In the genomic region with DNA sequence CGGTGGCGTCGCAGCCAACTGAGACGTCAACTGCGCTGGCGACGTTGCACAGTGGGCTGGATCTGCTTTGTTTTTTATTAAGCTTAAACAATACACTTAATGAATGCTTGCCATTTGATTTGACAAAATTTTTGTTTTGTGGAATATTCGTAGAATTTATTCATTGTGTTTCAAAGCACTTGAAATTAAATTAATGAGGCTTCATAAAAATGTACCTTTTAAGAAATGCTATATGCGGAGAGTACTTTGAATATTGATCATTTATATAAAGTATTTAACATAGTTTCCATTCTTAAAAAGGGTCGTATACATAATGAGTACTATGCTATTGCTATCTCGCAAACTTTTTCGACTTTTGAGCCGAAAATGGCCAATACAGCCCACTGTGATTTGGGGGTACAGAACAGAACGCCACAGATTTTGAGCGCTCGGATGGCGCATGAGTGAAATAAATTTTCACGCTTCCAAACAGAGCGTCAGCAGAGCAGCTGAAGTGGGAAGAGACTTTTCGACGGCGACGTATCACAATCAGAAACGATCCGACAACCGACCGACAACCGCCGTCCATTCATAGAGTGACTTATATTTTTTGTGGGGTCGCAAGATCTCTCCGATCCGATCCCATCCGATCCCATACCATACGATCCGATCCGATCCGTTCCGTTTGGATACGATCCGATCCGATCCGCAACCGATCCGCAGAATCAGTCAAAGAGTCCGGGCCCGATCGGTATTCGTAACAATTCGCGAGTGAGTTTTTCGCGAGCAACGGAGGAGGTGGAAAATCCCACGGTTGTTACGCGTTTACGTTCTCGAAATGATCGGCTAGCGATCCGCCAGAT, we compare ENCODE assay signal across 1 fruit fly cellular context.
TF ChIP-seq lines count a peak whose summit lies in the region.

Gene Wnt6, plus strand, starts transcription at position 531 of the 842 bp plus-strand sequence.

TF ChIP-seq in whole organism, embryonic, 481 proteins besides CTCF, POLR2A, EP300 and RAD21 (continued from another document and continues in another):
- TF ChIP-seq BtbVII (GFP tag; optimal IDR thresholded peaks at IDR 0.05; lab: Kevin White, UChicago): no peak
- 0 out of 3 replicates have a peak, but pooled peaks have one; percentile 31 for TF ChIP-seq CG6791 (GFP tag; IDR thresholded peaks at IDR 0.05; lab: Robert Waterston, UW; ENCODE audit: partially characterized antibody)
- TF ChIP-seq CG32532 (GFP tag; IDR thresholded peaks at IDR 0.05; lab: Robert Waterston, UW): peak; percentile 45
- TF ChIP-seq NfI (GFP tag; optimal IDR thresholded peaks at IDR 0.05; lab: Kevin White, UChicago): peak; percentile 14
- peak; percentile 38 for TF ChIP-seq mam (GFP tag; optimal IDR thresholded peaks at IDR 0.05; lab: Kevin White, UChicago)
- TF ChIP-seq CG7839 (tag; optimal IDR thresholded peaks at IDR 0.05; lab: Kevin White, UChicago): peak; percentile 72
- peak; percentile 73 for TF ChIP-seq tio (GFP tag; optimal IDR thresholded peaks at IDR 0.05; lab: Kevin White, UChicago)
- TF ChIP-seq CG17361 (GFP tag; IDR thresholded peaks at IDR 0.05; lab: Robert Waterston, UW): peak; percentile 85
- TF ChIP-seq gem (tag; optimal IDR thresholded peaks at IDR 0.05; lab: Kevin White, UChicago): peak; percentile 87
- TF ChIP-seq eve (GFP tag; optimal IDR thresholded peaks at IDR 0.05; lab: Kevin White, UChicago): peak in 1 of 2 experiments; percentile 80
- no peak for TF ChIP-seq CG17612 (GFP tag; IDR thresholded peaks at IDR 0.05; lab: Robert Waterston, UW)
- TF ChIP-seq Eip74EF (GFP tag; optimal IDR thresholded peaks at IDR 0.05; lab: Kevin White, UChicago): peak in 1 of 2 experiments; percentile 22
- TF ChIP-seq CG11504 (tag; optimal IDR thresholded peaks at IDR 0.05; lab: Kevin White, UChicago): peak; percentile 84
- peak; percentile 26 for TF ChIP-seq CG10147 (GFP tag; optimal IDR thresholded peaks at IDR 0.05; lab: Kevin White, UChicago)
- TF ChIP-seq CG11695 (GFP tag; IDR thresholded peaks at IDR 0.05; lab: Robert Waterston, UW): peak; percentile 39
- peak; percentile 54 for TF ChIP-seq Camta (GFP tag; optimal IDR thresholded peaks at IDR 0.05; lab: Kevin White, UChicago)
- peak; percentile 13 for TF ChIP-seq CG10431 (GFP tag; optimal IDR thresholded peaks at IDR 0.05; lab: Kevin White, UChicago)
- peak; percentile 15; the same call in 1 of the 2 replicates for TF ChIP-seq CG11696 (GFP tag; IDR thresholded peaks at IDR 0.05; lab: Robert Waterston, UW)
- no peak for TF ChIP-seq Doc3 (GFP tag; IDR thresholded peaks at IDR 0.05; lab: Robert Waterston, UW; ENCODE audit: partially characterized antibody)
- peak; percentile 54 for TF ChIP-seq Usf (GFP tag; optimal IDR thresholded peaks at IDR 0.05; lab: Kevin White, UChicago)
- peak; percentile 30 for TF ChIP-seq Hsf (GFP tag; optimal IDR thresholded peaks at IDR 0.05; lab: Kevin White, UChicago)
- TF ChIP-seq tin (GFP tag; optimal IDR thresholded peaks at IDR 0.05; lab: Kevin White, UChicago): peak; percentile 26
- peak; percentile 19 for TF ChIP-seq CG1233 (GFP tag; optimal IDR thresholded peaks at IDR 0.05; lab: Kevin White, UChicago)
- no peak; the same call in none of the 3 replicates for TF ChIP-seq so (GFP tag; IDR thresholded peaks at IDR 0.05; lab: Robert Waterston, UW)
- TF ChIP-seq CG12391 (tag; optimal IDR thresholded peaks at IDR 0.05; lab: Kevin White, UChicago): peak; percentile 81
- no peak for TF ChIP-seq CG32772 (GFP tag; IDR thresholded peaks at IDR 0.05; lab: Robert Waterston, UW)
- peak; percentile 48; the same call in 1 of the 2 replicates for TF ChIP-seq gsb (GFP tag; IDR thresholded peaks at IDR 0.05; lab: Robert Waterston, UW)
- TF ChIP-seq mld (GFP tag; IDR thresholded peaks at IDR 0.05; lab: Robert Waterston, UW; ENCODE audit: partially characterized antibody): no peak
- peak; percentile 55 for TF ChIP-seq CG10979 (tag; optimal IDR thresholded peaks at IDR 0.05; lab: Kevin White, UChicago)
- peak; percentile 69 for TF ChIP-seq CG9727 (GFP tag; optimal IDR thresholded peaks at IDR 0.05; lab: Kevin White, UChicago)
- peak; percentile 42 for TF ChIP-seq CG12942 (GFP tag; optimal IDR thresholded peaks at IDR 0.05; lab: Kevin White, UChicago)
- peak; percentile 21 for TF ChIP-seq Dad (GFP tag; optimal IDR thresholded peaks at IDR 0.05; lab: Kevin White, UChicago)
- TF ChIP-seq CG11247 (GFP tag; IDR thresholded peaks at IDR 0.05; lab: Robert Waterston, UW): 0 out of 2 replicates have a peak, but pooled peaks have one; percentile 14
- TF ChIP-seq CG3163 (GFP tag; optimal IDR thresholded peaks at IDR 0.05; lab: Kevin White, UChicago): peak; percentile 29
- TF ChIP-seq gt (GFP tag; IDR thresholded peaks at IDR 0.05; lab: Robert Waterston, UW): no peak
- peak; percentile 41 for TF ChIP-seq Atf6 (GFP tag; IDR thresholded peaks at IDR 0.05; lab: Robert Waterston, UW)
- peak; percentile 29 for TF ChIP-seq CG18011 (GFP tag; optimal IDR thresholded peaks at IDR 0.05; lab: Kevin White, UChicago)
- TF ChIP-seq CG7372 (GFP tag; IDR thresholded peaks at IDR 0.05; lab: Robert Waterston, UW): peak; percentile 45
- peak; percentile 78 for TF ChIP-seq dmrt11E (tag; optimal IDR thresholded peaks at IDR 0.05; lab: Kevin White, UChicago)
- peak; percentile 27; the same call in 1 of the 3 replicates for TF ChIP-seq CG3726 (GFP tag; IDR thresholded peaks at IDR 0.05; lab: Robert Waterston, UW)
- peak; percentile 47 for TF ChIP-seq cato (GFP tag; optimal IDR thresholded peaks at IDR 0.05; lab: Kevin White, UChicago; ENCODE audit: borderline replicate concordance)
- peak; percentile 42; the same call in 1 of the 3 replicates for TF ChIP-seq Mrtf (GFP tag; IDR thresholded peaks at IDR 0.05; lab: Robert Waterston, UW)
- TF ChIP-seq tx (GFP tag; optimal IDR thresholded peaks at IDR 0.05; lab: Kevin White, UChicago): peak; percentile 49
- peak; percentile 55; the same call in 2 of the 3 replicates for TF ChIP-seq Aef1 (GFP tag; IDR thresholded peaks at IDR 0.05; lab: Robert Waterston, UW)
- peak; percentile 30 for TF ChIP-seq CG12299 (tag; optimal IDR thresholded peaks at IDR 0.05; lab: Kevin White, UChicago)
- no peak for TF ChIP-seq NFAT (GFP tag; IDR thresholded peaks at IDR 0.05; lab: Robert Waterston, UW)
- no peak for TF ChIP-seq h (optimal IDR thresholded peaks at IDR 0.05; lab: Kevin White, UChicago)
- peak; percentile 94 for TF ChIP-seq Ets65A (GFP tag; lab: Kevin White, UChicago)
- TF ChIP-seq Sin3A (optimal IDR thresholded peaks at IDR 0.05; lab: Kevin White, UChicago): no peak
- peak; percentile 75 for TF ChIP-seq Hmr (GFP tag; optimal IDR thresholded peaks at IDR 0.05; lab: Kevin White, UChicago)
- TF ChIP-seq dysf (GFP tag; IDR thresholded peaks at IDR 0.05; lab: Robert Waterston, UW): peak; percentile 76
- peak; percentile 73 for TF ChIP-seq az2 (GFP tag; optimal IDR thresholded peaks at IDR 0.05; lab: Kevin White, UChicago)
- TF ChIP-seq sima (GFP tag; optimal IDR thresholded peaks at IDR 0.05; lab: Kevin White, UChicago): no peak
- TF ChIP-seq Vsx1 (GFP tag; optimal IDR thresholded peaks at IDR 0.05; lab: Kevin White, UChicago): peak; percentile 67
- TF ChIP-seq HmgD (GFP tag; optimal IDR thresholded peaks at IDR 0.05; lab: Kevin White, UChicago): peak; percentile 1
- peak in 1 of 2 experiments; percentile 66 for TF ChIP-seq bsh (GFP tag; optimal IDR thresholded peaks at IDR 0.05; lab: Kevin White, UChicago)
- TF ChIP-seq Sox102F (GFP tag; optimal IDR thresholded peaks at IDR 0.05; lab: Kevin White, UChicago): peak; percentile 48
- TF ChIP-seq CG11723 (GFP tag; optimal IDR thresholded peaks at IDR 0.05; lab: Kevin White, UChicago): peak; percentile 69
- peak; percentile 68 for TF ChIP-seq org-1 (GFP tag; optimal IDR thresholded peaks at IDR 0.05; lab: Kevin White, UChicago)
- no peak for TF ChIP-seq eyg (GFP tag; optimal IDR thresholded peaks at IDR 0.05; lab: Kevin White, UChicago)
- no peak for TF ChIP-seq CG42726 (GFP tag; IDR thresholded peaks at IDR 0.05; lab: Robert Waterston, UW; ENCODE audit: partially characterized antibody)
- TF ChIP-seq z (GFP tag; IDR thresholded peaks at IDR 0.05; lab: Robert Waterston, UW): peak; percentile 88
- TF ChIP-seq toy (GFP tag; IDR thresholded peaks at IDR 0.05; lab: Robert Waterston, UW): no peak
- 0 out of 3 replicates have a peak, but pooled peaks have one; percentile 16 for TF ChIP-seq Optix (GFP tag; IDR thresholded peaks at IDR 0.05; lab: Robert Waterston, UW)
- peak; percentile 30; the same call in 1 of the 4 replicates for TF ChIP-seq Gug (GFP tag; IDR thresholded peaks at IDR 0.05; lab: Robert Waterston, UW)
- TF ChIP-seq Nf-YB (GFP tag; optimal IDR thresholded peaks at IDR 0.05; lab: Kevin White, UChicago): peak; percentile 63
- peak; percentile 71 for TF ChIP-seq CG10209 (GFP tag; optimal IDR thresholded peaks at IDR 0.05; lab: Kevin White, UChicago)
- no peak for TF ChIP-seq CrebB (tag; optimal IDR thresholded peaks at IDR 0.05; lab: Kevin White, UChicago)
- no peak for TF ChIP-seq pan (optimal IDR thresholded peaks at IDR 0.05; lab: Kevin White, UChicago)
- TF ChIP-seq pan (GFP tag; optimal IDR thresholded peaks at IDR 0.05 in 1 of 2, IDR thresholded peaks at IDR 0.05 in 1 of 2): peak in 1 of 2 experiments; percentile 63
- no peak for TF ChIP-seq CG18599 (GFP tag; optimal IDR thresholded peaks at IDR 0.05; lab: Kevin White, UChicago)
- 0 out of 2 replicates have a peak, but pooled peaks have one; percentile 10 for TF ChIP-seq CG4404 (GFP tag; IDR thresholded peaks at IDR 0.05; lab: Robert Waterston, UW)
- peak; percentile 24; the same call in 1 of the 2 replicates for TF ChIP-seq onecut (GFP tag; IDR thresholded peaks at IDR 0.05; lab: Robert Waterston, UW)
- TF ChIP-seq zen (tag; optimal IDR thresholded peaks at IDR 0.05; lab: Kevin White, UChicago): no peak
- peak; percentile 59; the same call in 1 of the 2 replicates for TF ChIP-seq sob (GFP tag; IDR thresholded peaks at IDR 0.05; lab: Robert Waterston, UW)
- TF ChIP-seq CG5180 (GFP tag; optimal IDR thresholded peaks at IDR 0.05; lab: Kevin White, UChicago): peak; percentile 29
- peak; percentile 72 for TF ChIP-seq CG1529 (GFP tag; optimal IDR thresholded peaks at IDR 0.05; lab: Kevin White, UChicago)
- peak; percentile 65 for TF ChIP-seq CG31224 (GFP tag; IDR thresholded peaks at IDR 0.05; lab: Robert Waterston, UW)
- no peak for TF ChIP-seq CG34224 (GFP tag; IDR thresholded peaks at IDR 0.05; lab: Robert Waterston, UW; ENCODE audit: partially characterized antibody)
- no peak for TF ChIP-seq sr (GFP tag; IDR thresholded peaks at IDR 0.05; lab: Robert Waterston, UW)
- no peak for TF ChIP-seq CG8290 (GFP tag; optimal IDR thresholded peaks at IDR 0.05; lab: Kevin White, UChicago)
- TF ChIP-seq CG8290 (tag; optimal IDR thresholded peaks at IDR 0.05; lab: Kevin White, UChicago): peak in 1 of 2 experiments; percentile 21
- no peak for TF ChIP-seq nerfin-1 (tag; optimal IDR thresholded peaks at IDR 0.05; lab: Kevin White, UChicago)
- TF ChIP-seq CG30020 (tag; optimal IDR thresholded peaks at IDR 0.05; lab: Kevin White, UChicago): peak; percentile 37
- TF ChIP-seq CoRest (tag; optimal IDR thresholded peaks at IDR 0.05; lab: Kevin White, UChicago): peak; percentile 79
- peak; percentile 64 for TF ChIP-seq shn (GFP tag; optimal IDR thresholded peaks at IDR 0.05; lab: Kevin White, UChicago)
- TF ChIP-seq kay (GFP tag; optimal IDR thresholded peaks at IDR 0.05; lab: Kevin White, UChicago): no peak
- peak; percentile 64 for TF ChIP-seq Chrac-16 (GFP tag; optimal IDR thresholded peaks at IDR 0.05; lab: Kevin White, UChicago)
- TF ChIP-seq MTF-1 (GFP tag; optimal IDR thresholded peaks at IDR 0.05; lab: Kevin White, UChicago; ENCODE audit: borderline replicate concordance): no peak
- no peak for TF ChIP-seq dan (GFP tag; IDR thresholded peaks at IDR 0.05; lab: Robert Waterston, UW)
- peak; percentile 6 for TF ChIP-seq CG6765 (GFP tag; optimal IDR thresholded peaks at IDR 0.05; lab: Kevin White, UChicago)
- TF ChIP-seq ara (GFP tag; IDR thresholded peaks at IDR 0.05; lab: Robert Waterston, UW): peak; percentile 59
- TF ChIP-seq CG15601 (tag; optimal IDR thresholded peaks at IDR 0.05; lab: Kevin White, UChicago): no peak
- TF ChIP-seq unpg (GFP tag; optimal IDR thresholded peaks at IDR 0.05; lab: Kevin White, UChicago): peak; percentile 9
- peak; percentile 28; the same call in 1 of the 2 replicates for TF ChIP-seq H2.0 (GFP tag; IDR thresholded peaks at IDR 0.05; lab: Robert Waterston, UW)
- TF ChIP-seq CG2202 (tag; optimal IDR thresholded peaks at IDR 0.05; lab: Kevin White, UChicago): peak; percentile 56
- no peak for TF ChIP-seq H15 (GFP tag; IDR thresholded peaks at IDR 0.05; lab: Robert Waterston, UW)
- TF ChIP-seq D (optimal IDR thresholded peaks at IDR 0.05; lab: Kevin White, UChicago): no peak
- peak; percentile 45 for TF ChIP-seq D (GFP tag; optimal IDR thresholded peaks at IDR 0.05; lab: Kevin White, UChicago)
- no peak; the same call in 2 of the 3 replicates for TF ChIP-seq jigr1 (GFP tag; IDR thresholded peaks at IDR 0.05; lab: Robert Waterston, UW)
- TF ChIP-seq lola (GFP tag; optimal IDR thresholded peaks at IDR 0.05; lab: Kevin White, UChicago): peak in 1 of 3 experiments; percentile 82
- TF ChIP-seq CHES-1-like (GFP tag; optimal IDR thresholded peaks at IDR 0.05; lab: Kevin White, UChicago): peak; percentile 27
- TF ChIP-seq en (GFP tag; optimal IDR thresholded peaks at IDR 0.05; lab: Kevin White, UChicago): peak; percentile 18
- TF ChIP-seq CG33557 (GFP tag; optimal IDR thresholded peaks at IDR 0.05; lab: Kevin White, UChicago): peak; percentile 76
- TF ChIP-seq psq (GFP tag; optimal IDR thresholded peaks at IDR 0.05; lab: Kevin White, UChicago): peak; percentile 6
- peak; percentile 60 for TF ChIP-seq CG2678 (tag; optimal IDR thresholded peaks at IDR 0.05; lab: Kevin White, UChicago)
- TF ChIP-seq CG9609 (GFP tag; optimal IDR thresholded peaks at IDR 0.05; lab: Kevin White, UChicago): peak; percentile 49
- TF ChIP-seq CG34422 (GFP tag; IDR thresholded peaks at IDR 0.05; lab: Robert Waterston, UW): peak; percentile 14; the same call in 2 of the 3 replicates
- TF ChIP-seq Sry-β (GFP tag; optimal IDR thresholded peaks at IDR 0.05; lab: Kevin White, UChicago): no peak
- TF ChIP-seq Deaf1 (tag; optimal IDR thresholded peaks at IDR 0.05; lab: Kevin White, UChicago): peak; percentile 91
- no peak; the same call in 2 of the 3 replicates for TF ChIP-seq Dbx (GFP tag; IDR thresholded peaks at IDR 0.05; lab: Robert Waterston, UW)
- peak; percentile 80 for TF ChIP-seq Oli (tag; optimal IDR thresholded peaks at IDR 0.05; lab: Kevin White, UChicago)
- peak in 1 of 2 experiments; percentile 14 for TF ChIP-seq crp (GFP tag; optimal IDR thresholded peaks at IDR 0.05; lab: Kevin White, UChicago)
- peak in 1 of 2 experiments; percentile 58 for TF ChIP-seq Hr51 (GFP tag; optimal IDR thresholded peaks at IDR 0.05; lab: Kevin White, UChicago)
- peak; percentile 34 to 67 for TF ChIP-seq Pdp1 (GFP tag; optimal IDR thresholded peaks at IDR 0.05; lab: Kevin White, UChicago)
- TF ChIP-seq NC2α (GFP tag; optimal IDR thresholded peaks at IDR 0.05; lab: Kevin White, UChicago): no peak
- peak; percentile 75 for TF ChIP-seq gcm (GFP tag; optimal IDR thresholded peaks at IDR 0.05; lab: Kevin White, UChicago)
